Worm (Caenorhabditis elegans) whole organism, young adult: ENCODE measurements around the gene msp-3.
A peak's percentile ranks its signal among the peaks of the same experiment; 100 is the strongest.

Source experiments
- B0035.1 ChIP-seq: sonication (generic microtip); optimal IDR thresholded peaks from 2 replicates; lab custom pipeline; 2016; ENCODE audit warnings: missing genetic modification characterization, mild to moderate bottlenecking, missing compliant biosample characterization, missing genotype, missing genetic modification reagents
- B0261.1 ChIP-seq: sonication (generic microtip); optimal IDR thresholded peaks from 2 replicates; lab custom pipeline; 2016; ENCODE audit warnings: mild to moderate bottlenecking, missing genetic modification characterization, moderate library complexity, missing compliant biosample characterization
- F33H1.4 ChIP-seq: fragments of 200-800 bp; sonication (Bioruptor generic); IDR thresholded peaks from 2 replicates; pipeline ENCODE4 v1.3.6; 2022; ENCODE audit warnings: missing genetic modification reagents, missing genetic modification characterization, missing compliant biosample characterization
- F39B2.1 ChIP-seq: fragments of 200-800 bp; sonication (Bioruptor generic); IDR thresholded peaks from 2 replicates; pipeline ENCODE4 v1.3.6; 2022; ENCODE audit warnings: missing genetic modification reagents, missing genetic modification characterization, missing compliant biosample characterization
- F49E8.2 ChIP-seq: sonication (generic microtip); optimal IDR thresholded peaks from 3 replicates; lab custom pipeline; 2017; ENCODE audit warnings: missing genetic modification characterization, mild to moderate bottlenecking, missing compliant biosample characterization, antibody characterized with exemption, moderate library complexity; ENCODE audit not compliant: insufficient read depth
- K11D2.4 ChIP-seq: fragments of 200-800 bp; sonication (Bioruptor generic); IDR thresholded peaks from 2 replicates; pipeline ENCODE4 v1.3.6; 2022; ENCODE audit warnings: missing genetic modification reagents, missing genetic modification characterization, missing compliant biosample characterization
- T07F8.4 ChIP-seq: sonication (generic microtip); optimal IDR thresholded peaks from 2 replicates; lab custom pipeline; 2016; ENCODE audit warnings: mild to moderate bottlenecking, missing genetic modification characterization, moderate library complexity, missing compliant biosample characterization
- Y53G8AR.9 ChIP-seq: fragments of 200-800 bp; sonication (Bioruptor generic); conservative IDR thresholded peaks from 2 replicates; pipeline ENCODE4 v1.3.6; 2022; ENCODE audit warnings: missing genetic modification reagents, missing genetic modification characterization, missing compliant biosample characterization
- Y56A3A.18 ChIP-seq: fragments of 200-800 bp; sonication (Bioruptor generic); IDR thresholded peaks from 2 replicates; pipeline ENCODE4 v1.3.6; 2022; ENCODE audit warnings: missing genetic modification reagents, missing genetic modification characterization, missing compliant biosample characterization
- Y79H2A.3 ChIP-seq: fragments of 200-800 bp; sonication (Bioruptor generic); conservative IDR thresholded peaks from 2 replicates; pipeline ENCODE4 v1.3.6; 2022; ENCODE audit warnings: missing genetic modification reagents, missing genetic modification characterization, missing compliant biosample characterization
- ama-1 ChIP-seq, 3 experiments: fragments of 150-350 bp in 1 of 3; sonication (generic microtip) in 2 of 3; optimal IDR thresholded peaks; 2 replicates each; lab custom pipeline; 2014 to 2018; ENCODE audit warnings: missing biosample characterization in 2 of 3, missing genetic modification characterization in 2 of 3, missing genetic modification reagents in 2 of 3
- bed-1 ChIP-seq: fragments of 200-800 bp; sonication (Bioruptor generic); IDR thresholded peaks from 2 replicates; pipeline ENCODE4 v1.3.6; 2022; ENCODE audit warnings: missing genetic modification reagents, missing genetic modification characterization, missing compliant biosample characterization
- cebp-1 ChIP-seq, 2 experiments: fragments of 200-800 bp in 1 of 2; sonication (Bioruptor generic) in 1 of 2; sonication (generic microtip) in 1 of 2; IDR thresholded peaks in 1 of 2; optimal IDR thresholded peaks in 1 of 2; 2 replicates each; pipeline versions ENCODE4 v1.3.6 to Lab custom; 2017 to 2022; ENCODE audit warnings: missing compliant biosample characterization in 2 of 2, missing genetic modification characterization in 2 of 2, mild to moderate bottlenecking in 1 of 2, missing genetic modification reagents in 1 of 2, moderate library complexity in 1 of 2
- dpff-1 ChIP-seq: sonication (generic microtip); optimal IDR thresholded peaks from 2 replicates; lab custom pipeline; 2017; ENCODE audit warnings: mild to moderate bottlenecking, missing genetic modification characterization, missing compliant biosample characterization
- egl-44 ChIP-seq: fragments of 200-800 bp; sonication (Bioruptor generic); IDR thresholded peaks from 2 replicates; pipeline ENCODE4 v1.3.6; 2022; ENCODE audit warnings: missing genetic modification reagents, missing genetic modification characterization, missing compliant biosample characterization
- fkh-3 ChIP-seq: sonication (generic microtip); optimal IDR thresholded peaks from 2 replicates; lab custom pipeline; 2016; ENCODE audit warnings: mild to moderate bottlenecking, missing genetic modification characterization, missing compliant biosample characterization
- hlh-26 ChIP-seq: fragments of 200-800 bp; sonication (Bioruptor generic); conservative IDR thresholded peaks from 2 replicates; pipeline ENCODE4 v1.3.6; 2022; ENCODE audit warnings: missing genetic modification reagents, missing genetic modification characterization, missing compliant biosample characterization
- hmg-1.2 ChIP-seq: fragments of 200-800 bp; sonication (Bioruptor generic); IDR thresholded peaks from 2 replicates; pipeline ENCODE4 v1.3.6; 2022; ENCODE audit warnings: missing genetic modification reagents, missing genetic modification characterization, missing compliant biosample characterization
- lag-1 ChIP-seq: fragments of 200-800 bp; sonication (Bioruptor generic); IDR thresholded peaks from 2 replicates; pipeline ENCODE4 v1.3.6; 2022; ENCODE audit warnings: missing genetic modification reagents, missing genetic modification characterization, missing compliant biosample characterization
- let-607 ChIP-seq, 2 experiments: fragments of 200-800 bp in 1 of 2; sonication (Bioruptor generic) in 1 of 2; sonication (generic microtip) in 1 of 2; optimal IDR thresholded peaks; 2 replicates each; lab custom pipeline; 2016 to 2018; ENCODE audit warnings: mild to moderate bottlenecking in 2 of 2, missing compliant biosample characterization in 2 of 2, missing genetic modification characterization in 2 of 2, moderate library complexity in 2 of 2, missing genotype in 1 of 2
- lin-26 ChIP-seq: fragments of 200-800 bp; sonication (Bioruptor generic); IDR thresholded peaks from 2 replicates; pipeline ENCODE4 v1.3.6; 2022; ENCODE audit warnings: missing genetic modification reagents, missing genetic modification characterization, missing compliant biosample characterization
- lin-40 ChIP-seq: sonication (generic microtip); optimal IDR thresholded peaks from 2 replicates; lab custom pipeline; 2016; ENCODE audit warnings: missing genetic modification characterization, mild to moderate bottlenecking, missing compliant biosample characterization, missing genotype, missing genetic modification reagents
- lin-54 ChIP-seq: fragments of 200-800 bp; sonication (Bioruptor generic); optimal IDR thresholded peaks from 2 replicates; lab custom pipeline; 2018; ENCODE audit warnings: mild to moderate bottlenecking, missing genetic modification characterization, missing compliant biosample characterization
- lir-1 ChIP-seq: fragments of 200-800 bp; sonication (Bioruptor generic); conservative IDR thresholded peaks from 2 replicates; pipeline ENCODE4 v1.3.6; 2022; ENCODE audit warnings: missing genetic modification reagents, missing genetic modification characterization, missing compliant biosample characterization
- madf-10 ChIP-seq: sonication (generic microtip); optimal IDR thresholded peaks from 2 replicates; lab custom pipeline; 2016; ENCODE audit warnings: mild to moderate bottlenecking, missing genetic modification characterization, missing compliant biosample characterization
- madf-6 ChIP-seq: fragments of 200-800 bp; sonication (Bioruptor generic); IDR thresholded peaks from 2 replicates; pipeline ENCODE4 v1.3.6; 2022; ENCODE audit warnings: missing genetic modification reagents, missing genetic modification characterization, missing compliant biosample characterization
- madf-8 ChIP-seq: fragments of 200-800 bp; sonication (Bioruptor generic); conservative IDR thresholded peaks from 2 replicates; pipeline ENCODE4 v1.3.6; 2022; ENCODE audit warnings: missing genetic modification reagents, missing genetic modification characterization, missing compliant biosample characterization
- nhr-120 ChIP-seq: fragments of 200-800 bp; sonication (Bioruptor generic); IDR thresholded peaks from 2 replicates; pipeline ENCODE4 v1.3.6; 2022; ENCODE audit warnings: missing genetic modification characterization, missing compliant biosample characterization
- nhr-179 ChIP-seq: sonication (generic microtip); optimal IDR thresholded peaks from 2 replicates; lab custom pipeline; 2016; ENCODE audit warnings: mild to moderate bottlenecking, missing genetic modification characterization, missing compliant biosample characterization
- nhr-80 ChIP-seq: sonication (generic microtip); optimal IDR thresholded peaks from 2 replicates; lab custom pipeline; 2016; ENCODE audit warnings: missing genetic modification characterization, missing compliant biosample characterization
- nhr-90 ChIP-seq: sonication (generic microtip); optimal IDR thresholded peaks from 2 replicates; lab custom pipeline; 2016; ENCODE audit warnings: missing genotype, mild to moderate bottlenecking, missing genetic modification characterization, missing compliant biosample characterization
- sdz-38 ChIP-seq: sonication (generic microtip); optimal IDR thresholded peaks from 2 replicates; lab custom pipeline; 2016; ENCODE audit warnings: missing genotype, missing genetic modification characterization, missing compliant biosample characterization
- tbp1 ChIP-seq: fragments of 200-800 bp; sonication (Bioruptor generic); optimal IDR thresholded peaks from 2 replicates; lab custom pipeline; 2018; ENCODE audit warnings: mild to moderate bottlenecking, missing genetic modification characterization, missing compliant biosample characterization
- xnd-1 ChIP-seq: sonication (generic microtip); optimal IDR thresholded peaks from 2 replicates; lab custom pipeline; 2016; ENCODE audit warnings: missing genotype, missing genetic modification reagents, missing genetic modification characterization, missing compliant biosample characterization
- ztf-18 ChIP-seq: sonication (generic microtip); optimal IDR thresholded peaks from 2 replicates; lab custom pipeline; 2016; ENCODE audit warnings: missing genotype, mild to moderate bottlenecking, missing genetic modification characterization, missing compliant biosample characterization
- ztf-26 ChIP-seq: sonication (generic microtip); optimal IDR thresholded peaks from 2 replicates; lab custom pipeline; 2017; ENCODE audit warnings: missing genetic modification characterization, missing compliant biosample characterization
- ztf-28 ChIP-seq: fragments of 200-800 bp; sonication (Bioruptor generic); IDR thresholded peaks from 2 replicates; pipeline ENCODE4 v1.3.6; 2022; ENCODE audit warnings: missing genetic modification reagents, missing genetic modification characterization, missing compliant biosample characterization
- ztf-3 ChIP-seq: fragments of 200-800 bp; sonication (Bioruptor generic); optimal IDR thresholded peaks from 2 replicates; lab custom pipeline; 2018; ENCODE audit warnings: mild to moderate bottlenecking, missing genetic modification characterization, missing compliant biosample characterization

msp-3 gene

DNA sequence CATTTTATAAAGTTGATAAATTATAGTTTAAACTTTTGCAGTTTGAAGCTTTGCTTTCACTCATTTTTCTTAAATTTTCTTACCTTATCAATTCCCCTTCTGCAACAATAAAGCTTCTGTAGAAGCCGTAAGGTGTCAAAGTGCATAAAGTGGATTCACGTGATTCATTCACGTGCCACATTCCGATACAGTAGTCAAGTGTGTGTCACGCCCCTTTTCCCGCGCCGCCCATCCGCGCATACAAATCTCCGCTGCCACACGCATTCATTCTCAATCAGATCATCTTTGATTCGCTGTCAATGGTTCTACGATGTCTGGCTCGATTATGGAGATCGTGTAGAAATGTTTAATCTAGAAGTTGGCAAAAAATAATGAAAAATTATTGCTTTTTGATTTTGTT, 39.0 kb downstream of the msp-3 start:
- TF ChIP-seq Y79H2A.3 (GFP tag; lab: Robert Waterston, UW): no peak
- no peak for TF ChIP-seq T07F8.4
- TF ChIP-seq hlh-26 (GFP tag; lab: Robert Waterston, UW): no peak
- no peak for TF ChIP-seq fkh-3 (tag; lab: Kevin White, UChicago)
- no peak for TF ChIP-seq nhr-120 (GFP tag; lab: Robert Waterston, UW)
- no peak for TF ChIP-seq let-607 (tag; optimal IDR thresholded peaks at IDR 0.05; lab: Kevin White, UChicago)
- no peak for TF ChIP-seq madf-10 (tag; lab: Kevin White, UChicago)
- no peak for TF ChIP-seq lir-1 (GFP tag; lab: Robert Waterston, UW)
- TF ChIP-seq nhr-80 (tag; lab: Kevin White, UChicago): no peak
- no peak for TF ChIP-seq K11D2.4 (GFP tag; lab: Robert Waterston, UW)
- no peak for TF ChIP-seq dpff-1 (tag; lab: Kevin White, UChicago)
- no peak for TF ChIP-seq nhr-179 (tag; lab: Kevin White, UChicago)
- no peak for TF ChIP-seq bed-1
- no peak for TF ChIP-seq ztf-28 (GFP tag; lab: Robert Waterston, UW)
- no peak for TF ChIP-seq B0035.1 (tag; lab: Kevin White, UChicago)
- TF ChIP-seq F33H1.4 (GFP tag; lab: Robert Waterston, UW): no peak
- TF ChIP-seq F39B2.1 (GFP tag; lab: Robert Waterston, UW): no peak
- TF ChIP-seq sdz-38 (tag; lab: Kevin White, UChicago): no peak

- TF ChIP-seq lin-40 (tag; lab: Kevin White, UChicago) (peak; percentile 43), tbp1 (GFP tag; lab: Kevin White, UChicago) (peak; percentile 28), cebp-1 (GFP tag; IDR thresholded peaks at IDR 0.05; lab: Robert Waterston, UW) (no peak), cebp-1 (tag; optimal IDR thresholded peaks at IDR 0.05; lab: Kevin White, UChicago) (peak; percentile 31), Y53G8AR.9 (GFP tag; lab: Robert Waterston, UW) (0 out of 2 replicates have a peak, but pooled peaks have one; percentile 45), lin-54 (peak; percentile 13), Y56A3A.18 (GFP tag; lab: Robert Waterston, UW) (no peak), ztf-26 (peak; percentile 76), ztf-3 (GFP tag; lab: Kevin White, UChicago) (no peak)
- TF ChIP-seq, all 124 proteins: peak for 6
These were observed 40.8 kb downstream of the msp-3 start for ce11 chrII:4745281-4745680.

DNA sequence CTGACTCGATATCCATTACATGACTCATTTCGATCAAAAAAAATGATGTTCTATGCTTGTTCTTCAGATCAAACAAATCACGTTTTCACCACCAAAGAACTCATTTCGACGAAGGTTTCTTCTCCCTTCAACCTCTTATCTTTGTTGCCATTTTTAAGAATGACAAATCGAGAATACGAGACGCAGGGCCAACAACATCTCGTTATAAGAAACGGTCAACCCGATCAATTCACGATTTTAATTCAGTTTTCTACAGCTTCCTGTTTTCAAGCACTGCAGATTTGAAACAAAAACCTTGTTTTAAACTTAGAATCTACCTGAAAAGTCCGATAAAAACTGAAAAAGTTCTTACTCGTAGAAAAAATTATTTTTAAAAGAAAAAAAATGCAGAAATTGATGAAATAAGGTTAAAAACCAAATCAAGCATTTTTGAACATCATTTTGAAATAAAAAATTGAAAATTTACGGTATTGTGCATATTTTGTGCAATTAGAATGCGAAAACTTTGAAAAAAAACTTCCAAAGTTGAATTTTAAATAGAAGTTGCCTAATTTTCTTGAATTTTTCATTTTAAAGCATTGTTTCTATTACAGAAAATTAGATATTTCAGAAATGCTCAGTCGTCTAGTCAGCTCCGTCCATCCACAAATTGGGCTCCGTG, 44.4 kb downstream of the msp-3 start, which contains the start of gene acs-11:
Gene acs-11, plus strand, starts transcription at position 611 of the 661 bp plus-strand sequence.
- TF ChIP-seq nhr-80 (tag; lab: Kevin White, UChicago) (peak; percentile 45), hmg-1.2 (GFP tag; lab: Robert Waterston, UW) (0 out of 2 replicates have a peak, but pooled peaks have one; percentile 7), B0261.1 (tag; lab: Kevin White, UChicago) (no peak), nhr-90 (tag; lab: Kevin White, UChicago) (no peak), madf-10 (tag; lab: Kevin White, UChicago) (no peak), Y56A3A.18 (GFP tag; lab: Robert Waterston, UW) (0 out of 2 replicates have a peak, but pooled peaks have one; percentile 43), xnd-1 (tag; lab: Kevin White, UChicago) (no peak), lag-1 (GFP tag; lab: Robert Waterston, UW) (no peak), cebp-1 (GFP tag; IDR thresholded peaks at IDR 0.05; lab: Robert Waterston, UW) (no peak), cebp-1 (tag; optimal IDR thresholded peaks at IDR 0.05; lab: Kevin White, UChicago) (peak; percentile 0), ztf-18 (no peak), F49E8.2 (no peak), madf-8 (no peak), ama-1 (optimal IDR thresholded peaks at IDR 0.05; lab: Kevin White, UChicago) (peak; percentile 49), ama-1 (GFP tag; optimal IDR thresholded peaks at IDR 0.05; lab: Kevin White, UChicago) (no peak), madf-6 (GFP tag; lab: Robert Waterston, UW) (peak; percentile 20; the same call in 1 of the 2 replicates), egl-44 (no peak), F33H1.4 (GFP tag; lab: Robert Waterston, UW) (no peak), lin-26 (GFP tag; lab: Robert Waterston, UW) (no peak)
- TF ChIP-seq, all 124 proteins: peak for 6
